Fruit fly (Drosophila melanogaster): ENCODE measurements around the gene CG4678.
A peak's percentile ranks its signal among the peaks of the same experiment; 100 is the strongest.

CG4678 gene

dm6 chrX:16691440-16691839 is 4.5 kb upstream of the CG4678 start (continued):
- TF ChIP-seq CG17385 (GFP tag; optimal IDR thresholded peaks at IDR 0.05) (peak; percentile 83), trh (GFP tag; optimal IDR thresholded peaks at IDR 0.05) (peak; percentile 58), dati (GFP tag; IDR thresholded peaks at IDR 0.05) (peak; percentile 83), CG3407 (GFP tag; optimal IDR thresholded peaks at IDR 0.05) (peak; percentile 84), CG10979 (tag; optimal IDR thresholded peaks at IDR 0.05) (peak; percentile 87), CG14710 (tag; optimal IDR thresholded peaks at IDR 0.05) (peak; percentile 83), sens-2 (GFP tag; IDR thresholded peaks at IDR 0.05) (peak; percentile 93), usp (GFP tag; optimal IDR thresholded peaks at IDR 0.05) (no peak), Hmr (GFP tag; optimal IDR thresholded peaks at IDR 0.05) (peak; percentile 61), maf-S (GFP tag; optimal IDR thresholded peaks at IDR 0.05) (peak; percentile 73), CG6272 (GFP tag; IDR thresholded peaks at IDR 0.05) (peak; percentile 64; the same call in 1 of the 2 replicates), pros (GFP tag; optimal IDR thresholded peaks at IDR 0.05) (no peak), Med (GFP tag) (peak; percentile 98), Dp (GFP tag; optimal IDR thresholded peaks at IDR 0.05) (no peak), CG8281 (tag; optimal IDR thresholded peaks at IDR 0.05) (peak; percentile 36), CG11085 (GFP tag; IDR thresholded peaks at IDR 0.05) (peak; percentile 45; the same call in 1 of the 2 replicates), GATAe (GFP tag; conservative IDR thresholded peaks at IDR 0.05) (no peak), CG4328 (GFP tag; optimal IDR thresholded peaks at IDR 0.05) (peak; percentile 15), CG2875 (GFP tag; optimal IDR thresholded peaks at IDR 0.05) (peak; percentile 87), CG34376 (GFP tag; optimal IDR thresholded peaks at IDR 0.05) (no peak), danr (GFP tag; IDR thresholded peaks at IDR 0.05) (peak; percentile 75), CG15011 (GFP tag; optimal IDR thresholded peaks at IDR 0.05) (peak; percentile 55), pnt (GFP tag; optimal IDR thresholded peaks at IDR 0.05) (peak; percentile 88), prd (optimal IDR thresholded peaks at IDR 0.05) (no peak), prd (GFP tag; IDR thresholded peaks at IDR 0.05) (peak; percentile 91), amos (GFP tag; IDR thresholded peaks at IDR 0.05; ENCODE audit: partially characterized antibody) (no peak), crc (GFP tag; optimal IDR thresholded peaks at IDR 0.05) (peak; percentile 66), CHES-1-like (GFP tag; optimal IDR thresholded peaks at IDR 0.05) (peak; percentile 69), CG15073 (GFP tag; optimal IDR thresholded peaks at IDR 0.05) (peak; percentile 46), CG15479 (GFP tag; optimal IDR thresholded peaks at IDR 0.05) (no peak), CG1529 (GFP tag; optimal IDR thresholded peaks at IDR 0.05) (peak; percentile 88), CG7928 (GFP tag; optimal IDR thresholded peaks at IDR 0.05) (peak; percentile 1), NFAT (GFP tag; IDR thresholded peaks at IDR 0.05) (0 out of 2 replicates have a peak, but pooled peaks have one; percentile 50), zfh1 (GFP tag; IDR thresholded peaks at IDR 0.05) (peak; percentile 94), CG5953 (GFP tag; IDR thresholded peaks at IDR 0.05) (peak; percentile 82), kni (GFP tag; optimal IDR thresholded peaks at IDR 0.05) (peak; percentile 11), CG6813 (GFP tag; optimal IDR thresholded peaks at IDR 0.05) (peak; percentile 72), CG13424 (tag; optimal IDR thresholded peaks at IDR 0.05) (peak; percentile 85), zfh2 (GFP tag; optimal IDR thresholded peaks at IDR 0.05) (peak; percentile 33), CG11456 (GFP tag; IDR thresholded peaks at IDR 0.05) (peak; percentile 83), Oaz (GFP tag; IDR thresholded peaks at IDR 0.05) (peak; percentile 70), CG18476 (GFP tag; optimal IDR thresholded peaks at IDR 0.05) (peak; percentile 69), CG1024 (GFP tag; IDR thresholded peaks at IDR 0.05) (peak; percentile 87), psq (GFP tag; optimal IDR thresholded peaks at IDR 0.05) (peak; percentile 61), Opbp (GFP tag; IDR thresholded peaks at IDR 0.05; ENCODE audit: partially characterized antibody) (no peak), al (GFP tag; IDR thresholded peaks at IDR 0.05) (peak; percentile 63), ci (GFP tag; IDR thresholded peaks at IDR 0.05) (peak; percentile 97), onecut (GFP tag; IDR thresholded peaks at IDR 0.05) (peak; percentile 84), CG2889 (GFP tag; IDR thresholded peaks at IDR 0.05) (peak; percentile 84), NK7.1 (GFP tag; optimal IDR thresholded peaks at IDR 0.05) (peak; percentile 51), CG10366 (GFP tag; IDR thresholded peaks at IDR 0.05) (peak; percentile 87), CG8765 (GFP tag; IDR thresholded peaks at IDR 0.05) (peak; percentile 54; the same call in 1 of the 2 replicates)
